Fruit fly (Drosophila melanogaster): ENCODE measurements around the gene Set.

Set gene

DNA sequence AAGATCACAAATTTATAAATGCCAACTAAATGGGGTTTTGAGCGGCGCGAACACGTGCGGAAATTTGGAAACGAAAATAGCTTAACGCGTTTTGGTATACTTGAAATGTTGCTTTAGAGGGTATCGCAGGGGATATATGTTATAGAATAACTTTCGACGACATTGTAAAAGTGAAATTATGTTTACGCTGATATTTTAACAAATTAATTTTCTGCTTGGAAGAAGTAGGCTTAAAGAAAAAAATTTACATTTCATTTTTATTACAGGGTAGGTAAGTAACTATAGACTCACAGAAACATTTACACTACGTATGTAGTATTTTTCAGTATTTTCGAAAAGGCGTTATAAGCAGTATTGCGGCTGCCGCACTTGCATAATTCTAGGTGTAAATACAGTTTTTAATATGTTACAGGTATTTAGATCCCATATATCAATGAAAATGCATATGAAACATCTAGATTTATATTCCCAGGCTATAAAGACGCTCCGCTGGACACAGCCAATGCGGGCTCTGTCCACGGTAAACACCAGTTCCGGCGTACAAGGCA is 33.9 kb upstream of the Set start, which contains the start of the genes Art3 and mRpS10 (continued):
- TF ChIP-seq CG3847 (GFP tag; IDR thresholded peaks at IDR 0.05) (peak; percentile 100), Max (GFP tag; optimal IDR thresholded peaks at IDR 0.05) (peak; percentile 100), oc (tag; optimal IDR thresholded peaks at IDR 0.05) (peak; percentile 100), CG7786 (GFP tag; optimal IDR thresholded peaks at IDR 0.05) (peak; percentile 100), gem (tag; optimal IDR thresholded peaks at IDR 0.05) (peak; percentile 100), CG3995 (GFP tag; optimal IDR thresholded peaks at IDR 0.05) (peak; percentile 91), CG14710 (tag; optimal IDR thresholded peaks at IDR 0.05) (peak; percentile 99), CG17912 (GFP tag; optimal IDR thresholded peaks at IDR 0.05) (peak; percentile 100), CG5180 (GFP tag; optimal IDR thresholded peaks at IDR 0.05) (peak; percentile 94), CTCF (GFP tag; optimal IDR thresholded peaks at IDR 0.05) (peak; percentile 82), jigr1 (GFP tag; IDR thresholded peaks at IDR 0.05) (peak; percentile 99), Nf-YB (GFP tag; optimal IDR thresholded peaks at IDR 0.05) (peak; percentile 94), fd96Cb (tag; optimal IDR thresholded peaks at IDR 0.05) (peak; percentile 100), Ptx1 (GFP tag; IDR thresholded peaks at IDR 0.05) (peak; percentile 100), CG34422 (GFP tag; IDR thresholded peaks at IDR 0.05) (peak; percentile 100), Dll (GFP tag; IDR thresholded peaks at IDR 0.05; ENCODE audit: partially characterized antibody) (no peak), CG14050 (GFP tag; IDR thresholded peaks at IDR 0.05) (peak; percentile 100), CG4328 (GFP tag; optimal IDR thresholded peaks at IDR 0.05) (peak; percentile 100), CG17802 (tag; optimal IDR thresholded peaks at IDR 0.05) (peak; percentile 96), insv (GFP tag; optimal IDR thresholded peaks at IDR 0.05) (peak; percentile 69 to 88), slou (GFP tag; optimal IDR thresholded peaks at IDR 0.05) (peak; percentile 100), CG4404 (GFP tag; IDR thresholded peaks at IDR 0.05) (peak; percentile 100), Hr51 (GFP tag; optimal IDR thresholded peaks at IDR 0.05) (peak; percentile 100), Awh (GFP tag; IDR thresholded peaks at IDR 0.05) (peak; percentile 100), dysf (GFP tag; IDR thresholded peaks at IDR 0.05) (peak; percentile 100), Ssrp (tag; optimal IDR thresholded peaks at IDR 0.05) (peak; percentile 100), exex (tag; optimal IDR thresholded peaks at IDR 0.05) (peak; percentile 99), TFAM (GFP tag; optimal IDR thresholded peaks at IDR 0.05) (peak; percentile 97), Drgx (GFP tag; IDR thresholded peaks at IDR 0.05) (peak; percentile 100), hth (optimal IDR thresholded peaks at IDR 0.05) (no peak), fd3F (GFP tag; optimal IDR thresholded peaks at IDR 0.05) (peak; percentile 100), ac (GFP tag; optimal IDR thresholded peaks at IDR 0.05) (peak; percentile 100), CG30403 (GFP tag; optimal IDR thresholded peaks at IDR 0.05) (peak; percentile 100), CG6854 (GFP tag; optimal IDR thresholded peaks at IDR 0.05) (peak; percentile 99), knrl (GFP tag; IDR thresholded peaks at IDR 0.05; ENCODE audit: partially characterized antibody) (peak; percentile 51; the same call in 1 of the 3 replicates), CG14860 (GFP tag; IDR thresholded peaks at IDR 0.05; ENCODE audit: partially characterized antibody) (no peak), CG7372 (GFP tag; IDR thresholded peaks at IDR 0.05) (peak; percentile 100), Six4 (GFP tag; optimal IDR thresholded peaks at IDR 0.05) (peak; percentile 100), emc (GFP tag; optimal IDR thresholded peaks at IDR 0.05) (peak; percentile 100), CG2199 (GFP tag; IDR thresholded peaks at IDR 0.05) (peak; percentile 100), shn (GFP tag; optimal IDR thresholded peaks at IDR 0.05) (peak; percentile 100), Atf3 (GFP tag; optimal IDR thresholded peaks at IDR 0.05) (peak; percentile 100), run (tag; optimal IDR thresholded peaks at IDR 0.05) (peak; percentile 100), Xbp1 (GFP tag; optimal IDR thresholded peaks at IDR 0.05) (peak; percentile 100), lov (optimal IDR thresholded peaks at IDR 0.05) (no peak), lov (GFP tag; IDR thresholded peaks at IDR 0.05) (peak; percentile 100), her (GFP tag; optimal IDR thresholded peaks at IDR 0.05) (peak; percentile 98), zfh2 (GFP tag; optimal IDR thresholded peaks at IDR 0.05) (peak; percentile 100), CG34376 (GFP tag; optimal IDR thresholded peaks at IDR 0.05) (peak; percentile 100), HmgZ (tag; optimal IDR thresholded peaks at IDR 0.05) (peak; percentile 100), dpn (GFP tag; optimal IDR thresholded peaks at IDR 0.05) (peak; percentile 100)

Measured in whole organism, embryonic.